Worm (Caenorhabditis elegans) whole organism, midembryonic: ENCODE results near the gene pcp-4.

Source experiments
- klf-2 ChIP-seq: fragments of 200-800 bp; sonication (Bioruptor generic); conservative IDR thresholded peaks from 2 replicates; pipeline ENCODE4 v1.3.6; 2022; ENCODE audit warnings: missing genetic modification reagents, missing genetic modification characterization, missing compliant biosample characterization
- ref-1 ChIP-seq: fragments of 200-800 bp; sonication (Bioruptor generic); conservative IDR thresholded peaks from 2 replicates; pipeline ENCODE4 v1.3.6; 2022; ENCODE audit warnings: missing genetic modification reagents, missing genetic modification characterization, missing compliant biosample characterization
- ztf-29 ChIP-seq: fragments of 200-800 bp; sonication (Bioruptor generic); IDR thresholded peaks from 2 replicates; pipeline ENCODE4 v1.3.6; 2022; ENCODE audit warnings: missing genetic modification reagents, missing genetic modification characterization, missing compliant biosample characterization

DNA sequence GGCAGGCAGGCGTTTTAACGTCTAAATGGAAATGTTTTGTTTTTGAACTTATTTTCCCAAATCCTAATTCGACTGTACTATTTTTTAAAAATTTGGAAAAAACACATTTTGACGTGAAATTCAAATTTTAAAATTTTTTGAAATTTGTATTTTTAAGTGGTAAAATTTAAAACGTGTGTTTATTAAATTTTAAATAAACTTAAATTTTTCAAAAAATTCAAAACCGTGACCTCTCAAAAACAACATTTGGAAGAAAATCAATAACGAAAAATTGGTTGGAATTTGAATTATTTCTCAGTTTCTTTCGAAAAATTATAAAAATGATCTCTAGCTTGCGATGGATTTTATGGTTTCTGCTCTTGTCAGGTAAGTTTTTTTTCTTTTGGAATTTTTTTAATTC, 26.5 kb upstream of the pcp-4 start, which contains the start of gene Y116F11B.8:
- TF ChIP-seq ztf-29 (no peak), klf-2 (GFP tag; lab: Robert Waterston, UW) (no peak), ref-1 (GFP tag; lab: Robert Waterston, UW) (no peak)
